Worm (Caenorhabditis elegans) whole organism, young adult: ENCODE results near the gene R160.3.

ENCODE experiments used
- C06A6.2 ChIP-seq: fragments of 200-800 bp; sonication (Bioruptor generic); conservative IDR thresholded peaks from 2 replicates; pipeline ENCODE4 v1.3.6; 2022; ENCODE audit warnings: missing genetic modification characterization, missing compliant biosample characterization
- D2030.7 ChIP-seq: fragments of 200-800 bp; sonication (Bioruptor generic); IDR thresholded peaks from 2 replicates; pipeline ENCODE4 v1.3.6; 2022; ENCODE audit warnings: missing genetic modification reagents, missing genetic modification characterization, missing compliant biosample characterization
- F39B2.1 ChIP-seq: fragments of 200-800 bp; sonication (Bioruptor generic); IDR thresholded peaks from 2 replicates; pipeline ENCODE4 v1.3.6; 2022; ENCODE audit warnings: missing genetic modification reagents, missing genetic modification characterization, missing compliant biosample characterization
- F49E8.2 ChIP-seq: sonication (generic microtip); optimal IDR thresholded peaks from 3 replicates; lab custom pipeline; 2017; ENCODE audit warnings: missing genetic modification characterization, mild to moderate bottlenecking, missing compliant biosample characterization, antibody characterized with exemption, moderate library complexity; ENCODE audit not compliant: insufficient read depth
- F55B11.4 ChIP-seq: sonication (generic microtip); optimal IDR thresholded peaks from 2 replicates; lab custom pipeline; 2016; ENCODE audit warnings: missing compliant biosample characterization, missing genetic modification characterization, borderline replicate concordance; ENCODE audit not compliant: insufficient read depth
- Y53F4B.3 ChIP-seq: fragments of 200-800 bp; sonication (Bioruptor generic); IDR thresholded peaks from 2 replicates; pipeline ENCODE4 v1.3.6; 2022; ENCODE audit warnings: missing genetic modification reagents, missing genetic modification characterization, missing compliant biosample characterization
- Y67H2A.10 ChIP-seq: fragments of 200-800 bp; sonication (Bioruptor generic); conservative IDR thresholded peaks from 2 replicates; pipeline ENCODE4 v1.3.6; 2022; ENCODE audit warnings: missing genetic modification reagents, missing genetic modification characterization, missing compliant biosample characterization
- ZK185.1 ChIP-seq: sonication (generic microtip); optimal IDR thresholded peaks from 2 replicates; lab custom pipeline; 2016; ENCODE audit warnings: mild to moderate bottlenecking, missing genetic modification characterization, missing compliant biosample characterization; ENCODE audit not compliant: poor library complexity, severe bottlenecking
- ama-1 ChIP-seq, 3 experiments: fragments of 150-350 bp in 1 of 3; sonication (generic microtip) in 2 of 3; optimal IDR thresholded peaks; 2 replicates each; lab custom pipeline; 2014 to 2018; ENCODE audit warnings: missing biosample characterization in 2 of 3, missing genetic modification characterization in 2 of 3, missing genetic modification reagents in 2 of 3
- aptf-3 ChIP-seq: fragments of 200-800 bp; sonication (Bioruptor generic); IDR thresholded peaks from 2 replicates; pipeline ENCODE4 v1.3.6; 2022; ENCODE audit warnings: missing genetic modification characterization, missing compliant biosample characterization
- atf-7 ChIP-seq: sonication (generic microtip); optimal IDR thresholded peaks from 2 replicates; lab custom pipeline; 2017; ENCODE audit warnings: mild to moderate bottlenecking, missing genetic modification characterization, missing compliant biosample characterization
- attf-5 ChIP-seq: fragments of 200-800 bp; sonication (Bioruptor generic); optimal IDR thresholded peaks from 2 replicates; lab custom pipeline; 2018; ENCODE audit warnings: mild to moderate bottlenecking, missing genetic modification characterization, missing compliant biosample characterization
- bed-1 ChIP-seq: fragments of 200-800 bp; sonication (Bioruptor generic); IDR thresholded peaks from 2 replicates; pipeline ENCODE4 v1.3.6; 2022; ENCODE audit warnings: missing genetic modification reagents, missing genetic modification characterization, missing compliant biosample characterization
- cebp-1 ChIP-seq, 2 experiments: fragments of 200-800 bp in 1 of 2; sonication (Bioruptor generic) in 1 of 2; sonication (generic microtip) in 1 of 2; IDR thresholded peaks in 1 of 2; optimal IDR thresholded peaks in 1 of 2; 2 replicates each; pipeline versions ENCODE4 v1.3.6 to Lab custom; 2017 to 2022; ENCODE audit warnings: missing compliant biosample characterization in 2 of 2, missing genetic modification characterization in 2 of 2, mild to moderate bottlenecking in 1 of 2, missing genetic modification reagents in 1 of 2, moderate library complexity in 1 of 2
- ceh-79 ChIP-seq: sonication (generic microtip); optimal IDR thresholded peaks from 2 replicates; lab custom pipeline; 2017; ENCODE audit warnings: mild to moderate bottlenecking, missing genetic modification characterization, missing compliant biosample characterization
- chd-7 ChIP-seq: sonication (generic microtip); optimal IDR thresholded peaks from 2 replicates; lab custom pipeline; 2016; ENCODE audit warnings: mild to moderate bottlenecking, missing genetic modification characterization, moderate library complexity, missing compliant biosample characterization
- dpl-1 ChIP-seq: fragments of 150-350 bp; optimal IDR thresholded peaks from 2 replicates; lab custom pipeline; 2014; ENCODE audit warnings: missing biosample characterization, missing genetic modification reagents, missing genetic modification characterization
- efl-1 ChIP-seq: fragments of 150-350 bp; optimal IDR thresholded peaks from 2 replicates; lab custom pipeline; 2014; ENCODE audit warnings: missing biosample characterization, missing genetic modification reagents, missing genetic modification characterization
- fkh-3 ChIP-seq: sonication (generic microtip); optimal IDR thresholded peaks from 2 replicates; lab custom pipeline; 2016; ENCODE audit warnings: mild to moderate bottlenecking, missing genetic modification characterization, missing compliant biosample characterization
- him-1 ChIP-seq: sonication (generic microtip); optimal IDR thresholded peaks from 2 replicates; lab custom pipeline; 2016; ENCODE audit warnings: missing genotype, missing genetic modification reagents, missing genetic modification characterization, missing compliant biosample characterization
- hlh-12 ChIP-seq: sonication (generic microtip); optimal IDR thresholded peaks from 2 replicates; lab custom pipeline; 2016; ENCODE audit warnings: missing genetic modification characterization, missing compliant biosample characterization
- hrde-1 ChIP-seq: sonication (generic microtip); optimal IDR thresholded peaks from 2 replicates; lab custom pipeline; 2016; ENCODE audit warnings: missing genetic modification characterization, mild to moderate bottlenecking, missing compliant biosample characterization, moderate library complexity, missing genotype, missing genetic modification reagents, borderline replicate concordance
- lin-26 ChIP-seq: fragments of 200-800 bp; sonication (Bioruptor generic); IDR thresholded peaks from 2 replicates; pipeline ENCODE4 v1.3.6; 2022; ENCODE audit warnings: missing genetic modification reagents, missing genetic modification characterization, missing compliant biosample characterization
- lin-35 ChIP-seq, 3 experiments: fragments of 150-350 bp in 2 of 3; sonication (generic microtip) in 1 of 3; optimal IDR thresholded peaks; 2 replicates each; lab custom pipeline; 2014 to 2018; ENCODE audit warnings: missing biosample characterization in 3 of 3, missing genetic modification characterization in 3 of 3, missing genetic modification reagents in 3 of 3
- lir-1 ChIP-seq: fragments of 200-800 bp; sonication (Bioruptor generic); conservative IDR thresholded peaks from 2 replicates; pipeline ENCODE4 v1.3.6; 2022; ENCODE audit warnings: missing genetic modification reagents, missing genetic modification characterization, missing compliant biosample characterization
- mes-4 ChIP-seq: sonication (generic microtip); optimal IDR thresholded peaks from 2 replicates; lab custom pipeline; 2016; ENCODE audit warnings: missing genotype, missing genetic modification characterization, missing compliant biosample characterization
- nfya-1 ChIP-seq: sonication (generic microtip); optimal IDR thresholded peaks from 2 replicates; lab custom pipeline; 2017; ENCODE audit warnings: antibody characterized with exemption, missing compliant biosample characterization, missing genetic modification characterization, borderline replicate concordance; ENCODE audit not compliant: insufficient read depth
- nfya-2 ChIP-seq: fragments of 200-800 bp; sonication (Bioruptor generic); IDR thresholded peaks from 2 replicates; pipeline ENCODE4 v1.3.6; 2022; ENCODE audit warnings: missing genetic modification reagents, missing genetic modification characterization, missing compliant biosample characterization
- nhr-80 ChIP-seq: sonication (generic microtip); optimal IDR thresholded peaks from 2 replicates; lab custom pipeline; 2016; ENCODE audit warnings: missing genetic modification characterization, missing compliant biosample characterization
- nhr-90 ChIP-seq: sonication (generic microtip); optimal IDR thresholded peaks from 2 replicates; lab custom pipeline; 2016; ENCODE audit warnings: missing genotype, mild to moderate bottlenecking, missing genetic modification characterization, missing compliant biosample characterization
- pbrm-1 ChIP-seq: fragments of 200-800 bp; sonication (Bioruptor generic); IDR thresholded peaks from 2 replicates; pipeline ENCODE4 v1.3.6; 2022; ENCODE audit warnings: missing genetic modification reagents, missing genetic modification characterization, missing compliant biosample characterization
- sdz-38 ChIP-seq: sonication (generic microtip); optimal IDR thresholded peaks from 2 replicates; lab custom pipeline; 2016; ENCODE audit warnings: missing genotype, missing genetic modification characterization, missing compliant biosample characterization
- snpc-3.4 ChIP-seq: sonication (generic microtip); optimal IDR thresholded peaks from 2 replicates; lab custom pipeline; 2017; ENCODE audit warnings: missing genetic modification characterization, mild to moderate bottlenecking, missing compliant biosample characterization, antibody characterized with exemption, moderate library complexity, missing genotype, missing genetic modification reagents
- tbx-9 ChIP-seq: sonication (generic microtip); optimal IDR thresholded peaks from 2 replicates; lab custom pipeline; 2016; ENCODE audit warnings: borderline replicate concordance, missing genetic modification characterization, inconsistent platforms, missing compliant biosample characterization
- tlf-1 ChIP-seq: fragments of 200-800 bp; sonication (Bioruptor generic); optimal IDR thresholded peaks from 2 replicates; lab custom pipeline; 2018; ENCODE audit warnings: mild to moderate bottlenecking, missing genetic modification characterization, missing compliant biosample characterization
- ztf-28 ChIP-seq: fragments of 200-800 bp; sonication (Bioruptor generic); IDR thresholded peaks from 2 replicates; pipeline ENCODE4 v1.3.6; 2022; ENCODE audit warnings: missing genetic modification reagents, missing genetic modification characterization, missing compliant biosample characterization

The R160.3 gene

ce11 chrX:4371988-4372387 is 5.9 kb upstream of the R160.3 start, which contains the start of gene R160.14:
TSS of gene R160.14 (minus strand) at chrX:4372088.
- TF ChIP-seq cebp-1 (GFP tag; IDR thresholded peaks at IDR 0.05; lab: Robert Waterston, UW) (no peak), cebp-1 (tag; optimal IDR thresholded peaks at IDR 0.05; lab: Kevin White, UChicago) (no peak), dpl-1 (GFP tag; lab: Kevin White, UChicago) (no peak), Y53F4B.3 (no peak), bed-1 (no peak), lir-1 (no peak)

ce11 chrX:4371413-4371812 is 5.3 kb upstream of the R160.3 start, which contains the start of gene R160.13:
TSS of gene R160.13 (minus strand) at chrX:4371513.
- TF ChIP-seq F39B2.1 (GFP tag; lab: Robert Waterston, UW) (no peak), nfya-1 (tag; lab: Kevin White, UChicago) (no peak), nhr-90 (tag; lab: Kevin White, UChicago) (no peak), fkh-3 (tag; lab: Kevin White, UChicago) (no peak), pbrm-1 (GFP tag; lab: Robert Waterston, UW) (no peak), ZK185.1 (tag; lab: Kevin White, UChicago) (no peak), him-1 (tag; lab: Kevin White, UChicago) (no peak), aptf-3 (GFP tag; lab: Robert Waterston, UW) (no peak), chd-7 (tag; lab: Kevin White, UChicago) (no peak), lin-35 (GFP tag; optimal IDR thresholded peaks at IDR 0.05; lab: Kevin White, UChicago) (no peak), Y67H2A.10 (GFP tag; lab: Robert Waterston, UW) (no peak), snpc-3.4 (tag; lab: Kevin White, UChicago) (no peak), ceh-79 (no peak), hlh-12 (tag; lab: Kevin White, UChicago) (no peak), nhr-80 (tag; lab: Kevin White, UChicago) (no peak), attf-5 (GFP tag; lab: Kevin White, UChicago) (no peak)

- TF ChIP-seq tbx-9 (tag; lab: Kevin White, UChicago): no peak
- TF ChIP-seq nfya-1 (tag; lab: Kevin White, UChicago): no peak
Measured at ce11 chrX:4370756-4371155, 4.6 kb upstream of the R160.3 start, which contains the start of gene R160.5. TSS of gene R160.5 (minus strand) at chrX:4370856.

- TF ChIP-seq sdz-38: no peak
- no peak for TF ChIP-seq D2030.7 (GFP tag; lab: Robert Waterston, UW)
- TF ChIP-seq C06A6.2: no peak
- no peak for TF ChIP-seq ztf-28 (GFP tag; lab: Robert Waterston, UW)
- TF ChIP-seq efl-1 (GFP tag; lab: Kevin White, UChicago): no peak
- no peak for TF ChIP-seq mes-4 (tag; lab: Kevin White, UChicago)
- no peak for TF ChIP-seq chd-7 (tag; lab: Kevin White, UChicago)
- no peak for TF ChIP-seq ceh-79
- no peak for TF ChIP-seq tlf-1 (GFP tag; lab: Kevin White, UChicago)
- TF ChIP-seq F55B11.4: no peak
- no peak for TF ChIP-seq lin-26
- TF ChIP-seq hrde-1: no peak
- no peak for TF ChIP-seq nfya-2
- no peak for TF ChIP-seq ama-1 (optimal IDR thresholded peaks at IDR 0.05; lab: Kevin White, UChicago)
- no peak for TF ChIP-seq ama-1 (GFP tag; optimal IDR thresholded peaks at IDR 0.05; lab: Kevin White, UChicago)
- TF ChIP-seq F49E8.2: no peak
- TF ChIP-seq atf-7 (tag; lab: Kevin White, UChicago): no peak
- TF ChIP-seq fkh-3 (tag; lab: Kevin White, UChicago): no peak
Measured at ce11 chrX:4368800-4369199, 2.7 kb upstream of the R160.3 start, which contains the start of gene R160.4. TSS of gene R160.4 (minus strand) at chrX:4368900.
